Fruit fly (Drosophila melanogaster) whole organism, prepupa: Measurements from ENCODE around the gene CG2871.

Experiments
- Blimp-1 ChIP-seq: fragments of 200-800 bp; sonication (Bioruptor generic); optimal IDR thresholded peaks from 3 replicates; lab custom pipeline; 2017; ENCODE audit warnings: missing biosample characterization, missing genetic modification characterization, mild to moderate bottlenecking, moderate library complexity, missing genetic modification reagents
- CG3032 ChIP-seq: fragments of 200-800 bp; optimal IDR thresholded peaks from 2 replicates; lab custom pipeline; 2019; ENCODE audit warnings: missing biosample characterization, mild to moderate bottlenecking, missing genetic modification characterization, moderate library complexity
- CG6276 ChIP-seq: fragments of 200-800 bp; sonication (Bioruptor generic); optimal IDR thresholded peaks from 2 replicates; lab custom pipeline; 2017; ENCODE audit warnings: missing biosample characterization, mild to moderate bottlenecking, missing genetic modification characterization
- Ets21C ChIP-seq: fragments of 200-800 bp; sonication (Bioruptor generic); optimal IDR thresholded peaks from 3 replicates; lab custom pipeline; 2016; ENCODE audit warnings: missing biosample characterization, missing genetic modification characterization
- Ets96B ChIP-seq: fragments of 200-800 bp; optimal IDR thresholded peaks from 2 replicates; lab custom pipeline; 2019; ENCODE audit warnings: missing biosample characterization, mild to moderate bottlenecking, missing genetic modification characterization, moderate library complexity
- Gug ChIP-seq: fragments of 200-800 bp; sonication (Bioruptor generic); IDR thresholded peaks from 2 replicates; pipeline ENCODE4 v1.3.6; 2022; ENCODE audit warnings: missing biosample characterization, missing genetic modification characterization
- Hr38 ChIP-seq: sonication (Bioruptor generic); optimal IDR thresholded peaks from 2 replicates; lab custom pipeline; 2016; ENCODE audit warnings: missing biosample characterization, missing genetic modification characterization
- Hr4 ChIP-seq: fragments of 200-800 bp; sonication (Bioruptor generic); optimal IDR thresholded peaks from 3 replicates; lab custom pipeline; 2016; ENCODE audit warnings: missing biosample characterization, missing genetic modification characterization
- Sox102F ChIP-seq: fragments of 200-800 bp; sonication (Bioruptor generic); optimal IDR thresholded peaks from 2 replicates; lab custom pipeline; 2016; ENCODE audit warnings: missing biosample characterization, mild to moderate bottlenecking, missing genetic modification characterization
- acj6 ChIP-seq: fragments of 200-800 bp; sonication (Bioruptor generic); optimal IDR thresholded peaks from 3 replicates; lab custom pipeline; 2016; ENCODE audit warnings: missing biosample characterization, missing genetic modification characterization
- lz ChIP-seq: fragments of 200-800 bp; sonication (Bioruptor generic); optimal IDR thresholded peaks from 3 replicates; lab custom pipeline; 2016; ENCODE audit warnings: missing biosample characterization, missing genetic modification characterization
- net ChIP-seq: fragments of 200-800 bp; sonication (Bioruptor generic); optimal IDR thresholded peaks from 3 replicates; lab custom pipeline; 2016; ENCODE audit warnings: missing biosample characterization, missing genetic modification characterization
- pdm3 ChIP-seq: fragments of 200-800 bp; sonication (Bioruptor generic); optimal IDR thresholded peaks from 3 replicates; lab custom pipeline; 2016; ENCODE audit warnings: missing biosample characterization, missing genetic modification characterization

DNA sequence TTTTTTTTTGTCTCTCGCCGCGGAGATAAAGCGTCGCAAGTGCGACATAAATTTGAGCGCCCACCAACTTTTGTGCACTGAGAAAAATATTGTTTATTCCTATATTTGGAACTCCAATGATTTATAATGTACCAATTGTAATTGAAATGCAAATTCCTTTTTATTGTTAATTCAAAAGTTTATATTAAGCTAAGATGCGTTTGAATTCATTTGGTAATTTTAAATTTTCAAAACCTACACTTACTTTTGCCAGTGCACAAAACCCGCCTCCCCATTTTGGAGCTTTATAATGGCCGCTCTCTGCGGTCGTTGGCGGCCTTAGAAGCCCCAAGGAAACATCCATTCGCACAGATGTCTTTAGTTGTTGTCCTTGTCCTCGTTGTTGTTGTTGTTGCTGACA is 14.9 kb downstream of the CG2871 start:
- TF ChIP-seq Ets96B (tag; lab: Kevin White, UChicago): no peak
- TF ChIP-seq lz (GFP tag; lab: Kevin White, UChicago): no peak
- no peak for TF ChIP-seq pdm3 (GFP tag; lab: Kevin White, UChicago)
- no peak for TF ChIP-seq Gug
- no peak for TF ChIP-seq Ets21C (GFP tag; lab: Kevin White, UChicago)
- TF ChIP-seq Hr38 (GFP tag; lab: Kevin White, UChicago): no peak
- no peak for TF ChIP-seq acj6 (GFP tag; lab: Kevin White, UChicago)
- TF ChIP-seq CG3032: no peak
- no peak for TF ChIP-seq net
- no peak for TF ChIP-seq Blimp-1 (GFP tag; lab: Kevin White, UChicago)
- no peak for TF ChIP-seq Sox102F (GFP tag; lab: Kevin White, UChicago)
- TF ChIP-seq Hr4 (GFP tag; lab: Kevin White, UChicago): no peak
- TF ChIP-seq CG6276 (GFP tag; lab: Kevin White, UChicago): no peak
